Worm (Caenorhabditis elegans) whole organism, L1 larva: ENCODE measurements around the gene K09C8.8.

Source experiments
- C34B4.2 ChIP-seq: sonication (generic microtip); optimal IDR thresholded peaks from 2 replicates; lab custom pipeline; 2017; ENCODE audit warnings: mild to moderate bottlenecking, missing genetic modification characterization, missing compliant biosample characterization
- alr-1 ChIP-seq: fragments of 200-800 bp; sonication (Bioruptor generic); optimal IDR thresholded peaks from 2 replicates; lab custom pipeline; 2018; ENCODE audit warnings: borderline replicate concordance, mild to moderate bottlenecking, missing genetic modification characterization, missing compliant biosample characterization
- ama-1 ChIP-seq: fragments of 150-350 bp; optimal IDR thresholded peaks from 2 replicates; lab custom pipeline; 2014
- nhr-11 ChIP-seq: fragments of 150-350 bp; optimal IDR thresholded peaks from 2 replicates; lab custom pipeline; 2014; ENCODE audit warnings: missing biosample characterization, missing genetic modification characterization
- nhr-237 ChIP-seq: fragments of 150-350 bp; optimal IDR thresholded peaks from 2 replicates; lab custom pipeline; 2014; ENCODE audit warnings: missing biosample characterization, missing genetic modification characterization
- nhr-28 ChIP-seq: fragments of 150-350 bp; optimal IDR thresholded peaks from 2 replicates; lab custom pipeline; 2014; ENCODE audit warnings: missing biosample characterization, missing genetic modification characterization
- pag-3 ChIP-seq: sonication (generic microtip); optimal IDR thresholded peaks from 2 replicates; lab custom pipeline; 2017; ENCODE audit warnings: missing genetic modification characterization, mild to moderate bottlenecking, missing compliant biosample characterization, antibody characterized with exemption, borderline replicate concordance; ENCODE audit not compliant: insufficient read depth
- ztf-4 ChIP-seq: fragments of 150-350 bp; optimal IDR thresholded peaks from 2 replicates; lab custom pipeline; 2014; ENCODE audit warnings: missing biosample characterization, missing genetic modification characterization

DNA sequence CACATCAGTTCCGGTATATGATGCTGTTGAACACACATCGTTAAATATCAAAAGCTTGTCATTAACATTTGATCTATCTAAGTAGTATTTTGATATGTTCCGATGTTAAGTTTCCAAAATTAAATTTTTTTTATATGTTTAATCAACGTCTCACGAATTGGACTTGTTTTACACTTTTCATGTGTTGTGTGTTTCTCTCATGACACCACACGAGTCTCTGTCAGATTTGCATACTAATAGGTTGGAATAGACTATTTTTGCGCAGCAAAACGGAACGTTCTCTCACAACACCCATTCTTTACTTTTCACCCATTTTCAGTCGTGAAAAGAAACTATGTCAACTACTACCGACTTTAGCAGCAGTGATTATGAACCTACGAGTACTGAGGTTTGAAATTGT, at the start of gene K09C8.8:
- TF ChIP-seq ztf-4 (tag; lab: Kevin White, UChicago) = no peak
- no peak for TF ChIP-seq nhr-11 (tag; lab: Kevin White, UChicago)
- TF ChIP-seq C34B4.2 (tag; lab: Kevin White, UChicago) = no peak
- TF ChIP-seq alr-1 (tag; lab: Kevin White, UChicago) = no peak
- no peak for TF ChIP-seq ama-1 (lab: Kevin White, UChicago)
- TF ChIP-seq pag-3 = no peak
- TF ChIP-seq nhr-237 = no peak
- TF ChIP-seq nhr-28 (tag; lab: Kevin White, UChicago) = no peak
